Worm (Caenorhabditis elegans) whole organism, young adult: ENCODE measurements around the gene C25H3.16.

Experiments
- B0336.3 ChIP-seq: fragments of 200-800 bp; sonication (Bioruptor generic); IDR thresholded peaks from 2 replicates; pipeline ENCODE4 v1.3.6; 2022; ENCODE audit warnings: missing genetic modification characterization, missing compliant biosample characterization
- D2030.7 ChIP-seq: fragments of 200-800 bp; sonication (Bioruptor generic); IDR thresholded peaks from 2 replicates; pipeline ENCODE4 v1.3.6; 2022; ENCODE audit warnings: missing genetic modification reagents, missing genetic modification characterization, missing compliant biosample characterization
- F10E7.11 ChIP-seq: sonication (generic microtip); optimal IDR thresholded peaks from 2 replicates; lab custom pipeline; 2017; ENCODE audit warnings: mild to moderate bottlenecking, missing genetic modification characterization, moderate library complexity, missing compliant biosample characterization
- F49E8.2 ChIP-seq: sonication (generic microtip); optimal IDR thresholded peaks from 3 replicates; lab custom pipeline; 2017; ENCODE audit warnings: missing genetic modification characterization, mild to moderate bottlenecking, missing compliant biosample characterization, antibody characterized with exemption, moderate library complexity; ENCODE audit not compliant: insufficient read depth
- Y53G8AR.9 ChIP-seq: fragments of 200-800 bp; sonication (Bioruptor generic); conservative IDR thresholded peaks from 2 replicates; pipeline ENCODE4 v1.3.6; 2022; ENCODE audit warnings: missing genetic modification reagents, missing genetic modification characterization, missing compliant biosample characterization
- Y56A3A.18 ChIP-seq: fragments of 200-800 bp; sonication (Bioruptor generic); IDR thresholded peaks from 2 replicates; pipeline ENCODE4 v1.3.6; 2022; ENCODE audit warnings: missing genetic modification reagents, missing genetic modification characterization, missing compliant biosample characterization
- attf-3 ChIP-seq: fragments of 200-800 bp; sonication (Bioruptor generic); conservative IDR thresholded peaks from 2 replicates; pipeline ENCODE4 v1.3.6; 2022; ENCODE audit warnings: missing genetic modification reagents, missing genetic modification characterization, missing compliant biosample characterization
- ccch-3 ChIP-seq: fragments of 200-800 bp; sonication (Bioruptor generic); optimal IDR thresholded peaks from 2 replicates; lab custom pipeline; 2018; ENCODE audit warnings: mild to moderate bottlenecking, missing genetic modification characterization, missing compliant biosample characterization
- ceh-27 ChIP-seq: fragments of 200-800 bp; sonication (Bioruptor generic); optimal IDR thresholded peaks from 2 replicates; lab custom pipeline; 2018; ENCODE audit warnings: mild to moderate bottlenecking, missing genetic modification characterization, moderate library complexity, missing compliant biosample characterization
- die-1 ChIP-seq: sonication (generic microtip); optimal IDR thresholded peaks from 2 replicates; lab custom pipeline; 2016; ENCODE audit warnings: missing genotype, mild to moderate bottlenecking, missing genetic modification characterization, missing compliant biosample characterization
- dpl-1 ChIP-seq: fragments of 150-350 bp; optimal IDR thresholded peaks from 2 replicates; lab custom pipeline; 2014; ENCODE audit warnings: missing biosample characterization, missing genetic modification reagents, missing genetic modification characterization
- egl-44 ChIP-seq: fragments of 200-800 bp; sonication (Bioruptor generic); IDR thresholded peaks from 2 replicates; pipeline ENCODE4 v1.3.6; 2022; ENCODE audit warnings: missing genetic modification reagents, missing genetic modification characterization, missing compliant biosample characterization
- egrh-3 ChIP-seq: fragments of 200-800 bp; sonication (Bioruptor generic); IDR thresholded peaks from 2 replicates; pipeline ENCODE4 v1.3.6; 2022; ENCODE audit warnings: missing genetic modification reagents, missing genetic modification characterization, missing compliant biosample characterization
- ekl-4 ChIP-seq: fragments of 200-800 bp; sonication (Bioruptor generic); IDR thresholded peaks from 2 replicates; pipeline ENCODE4 v1.3.6; 2022; ENCODE audit warnings: missing genetic modification reagents, missing genetic modification characterization, missing compliant biosample characterization
- gei-17 ChIP-seq: fragments of 200-800 bp; sonication (Bioruptor generic); optimal IDR thresholded peaks from 2 replicates; lab custom pipeline; 2018; ENCODE audit warnings: mild to moderate bottlenecking, missing genetic modification characterization, missing compliant biosample characterization
- hmg-1.2 ChIP-seq: fragments of 200-800 bp; sonication (Bioruptor generic); IDR thresholded peaks from 2 replicates; pipeline ENCODE4 v1.3.6; 2022; ENCODE audit warnings: missing genetic modification reagents, missing genetic modification characterization, missing compliant biosample characterization
- hmg-20 ChIP-seq: fragments of 200-800 bp; sonication (Bioruptor generic); IDR thresholded peaks from 2 replicates; pipeline ENCODE4 v1.3.6; 2022; ENCODE audit warnings: missing genetic modification reagents, missing genetic modification characterization, missing compliant biosample characterization
- let-607 ChIP-seq, 2 experiments: fragments of 200-800 bp in 1 of 2; sonication (Bioruptor generic) in 1 of 2; sonication (generic microtip) in 1 of 2; optimal IDR thresholded peaks; 2 replicates each; lab custom pipeline; 2016 to 2018; ENCODE audit warnings: mild to moderate bottlenecking in 2 of 2, missing compliant biosample characterization in 2 of 2, missing genetic modification characterization in 2 of 2, moderate library complexity in 2 of 2, missing genotype in 1 of 2
- lin-40 ChIP-seq: sonication (generic microtip); optimal IDR thresholded peaks from 2 replicates; lab custom pipeline; 2016; ENCODE audit warnings: missing genetic modification characterization, mild to moderate bottlenecking, missing compliant biosample characterization, missing genotype, missing genetic modification reagents
- madf-6 ChIP-seq: fragments of 200-800 bp; sonication (Bioruptor generic); IDR thresholded peaks from 2 replicates; pipeline ENCODE4 v1.3.6; 2022; ENCODE audit warnings: missing genetic modification reagents, missing genetic modification characterization, missing compliant biosample characterization
- nfyb-1 ChIP-seq: fragments of 200-800 bp; sonication (Bioruptor generic); IDR thresholded peaks from 2 replicates; pipeline ENCODE4 v1.3.6; 2022; ENCODE audit warnings: missing genetic modification reagents, missing genetic modification characterization, missing compliant biosample characterization
- nhr-27 ChIP-seq: fragments of 200-800 bp; sonication (Bioruptor generic); optimal IDR thresholded peaks from 2 replicates; lab custom pipeline; 2018; ENCODE audit warnings: mild to moderate bottlenecking, missing genetic modification characterization, moderate library complexity, missing compliant biosample characterization
- pbrm-1 ChIP-seq: fragments of 200-800 bp; sonication (Bioruptor generic); IDR thresholded peaks from 2 replicates; pipeline ENCODE4 v1.3.6; 2022; ENCODE audit warnings: missing genetic modification reagents, missing genetic modification characterization, missing compliant biosample characterization
- pha-4 ChIP-seq: fragments of 150-350 bp; sonication (generic microtip); optimal IDR thresholded peaks from 2 replicates; lab custom pipeline; 2014; ENCODE audit warnings: missing biosample characterization, missing genetic modification reagents, missing genetic modification characterization
- snpc-4 ChIP-seq, 5 experiments: fragments of 150-350 bp in 1 of 5; sonication (generic microtip) in 4 of 5; optimal IDR thresholded peaks; 2 replicates each; lab custom pipeline; 2014 to 2018; ENCODE audit warnings: missing genetic modification characterization in 5 of 5, missing biosample characterization in 3 of 5, antibody characterized with exemption in 2 of 5, mild to moderate bottlenecking in 2 of 5, missing compliant biosample characterization in 2 of 5, missing genotype in 2 of 5, moderate library complexity in 2 of 5, missing genetic modification reagents in 1 of 5
- somi-1 ChIP-seq: fragments of 200-800 bp; sonication (Bioruptor generic); optimal IDR thresholded peaks from 2 replicates; lab custom pipeline; 2018; ENCODE audit warnings: mild to moderate bottlenecking, missing genetic modification characterization, missing compliant biosample characterization
- tbp1 ChIP-seq: fragments of 200-800 bp; sonication (Bioruptor generic); optimal IDR thresholded peaks from 2 replicates; lab custom pipeline; 2018; ENCODE audit warnings: mild to moderate bottlenecking, missing genetic modification characterization, missing compliant biosample characterization
- unc-130 ChIP-seq: sonication (generic microtip); optimal IDR thresholded peaks from 2 replicates; lab custom pipeline; 2016; ENCODE audit warnings: missing genetic modification reagents, missing genetic modification characterization, missing compliant biosample characterization
- xnd-1 ChIP-seq: sonication (generic microtip); optimal IDR thresholded peaks from 2 replicates; lab custom pipeline; 2016; ENCODE audit warnings: missing genotype, missing genetic modification reagents, missing genetic modification characterization, missing compliant biosample characterization
- zfh-2 ChIP-seq: fragments of 200-800 bp; sonication (Bioruptor generic); conservative IDR thresholded peaks from 2 replicates; pipeline ENCODE4 v1.3.6; 2022; ENCODE audit warnings: missing genetic modification reagents, missing genetic modification characterization, missing compliant biosample characterization
- zim-3 ChIP-seq: sonication (generic microtip); optimal IDR thresholded peaks from 2 replicates; lab custom pipeline; 2017; ENCODE audit warnings: mild to moderate bottlenecking, missing genetic modification characterization, moderate library complexity, missing compliant biosample characterization
- ztf-6 ChIP-seq: fragments of 200-800 bp; sonication (Bioruptor generic); IDR thresholded peaks from 2 replicates; pipeline ENCODE4 v1.3.6; 2022; ENCODE audit warnings: missing genetic modification reagents, missing genetic modification characterization, missing compliant biosample characterization

Gene C25H3.16

ce11 chrII:5649236-5650004 lies 16.7 kb upstream of the C25H3.16 start, which contains the start of the genes sam-4, F59E12.17 and zyg-1 (continued):
- TF ChIP-seq hmg-1.2 (GFP tag; lab: Robert Waterston, UW): peak; percentile 82
- peak; percentile 71 for TF ChIP-seq madf-6
- no peak for TF ChIP-seq Y56A3A.18
- peak; percentile 1 for TF ChIP-seq xnd-1 (tag; lab: Kevin White, UChicago)
- peak; percentile 21; the same call in 1 of the 2 replicates for TF ChIP-seq pbrm-1 (GFP tag; lab: Robert Waterston, UW)
- 0 out of 2 replicates have a peak, but pooled peaks have one; percentile 23 for TF ChIP-seq egl-44 (GFP tag; lab: Robert Waterston, UW)
- no peak for TF ChIP-seq F10E7.11 (tag; lab: Kevin White, UChicago)
- TF ChIP-seq unc-130 (GFP tag; lab: Kevin White, UChicago): peak; percentile 67
- TF ChIP-seq nfyb-1 (GFP tag; lab: Robert Waterston, UW): peak; percentile 38; the same call in 1 of the 2 replicates
- TF ChIP-seq ceh-27 (GFP tag; lab: Kevin White, UChicago): peak; percentile 64

ce11 chrII:5651426-5651825 lies 14.7 kb upstream of the C25H3.16 start:
- TF ChIP-seq zfh-2 (GFP tag; lab: Robert Waterston, UW) (peak; percentile 85), F49E8.2 (tag; lab: Kevin White, UChicago) (no peak), egrh-3 (peak; percentile 64; the same call in 1 of the 2 replicates)
- TF ChIP-seq, all 124 proteins: peak for 2

DNA sequence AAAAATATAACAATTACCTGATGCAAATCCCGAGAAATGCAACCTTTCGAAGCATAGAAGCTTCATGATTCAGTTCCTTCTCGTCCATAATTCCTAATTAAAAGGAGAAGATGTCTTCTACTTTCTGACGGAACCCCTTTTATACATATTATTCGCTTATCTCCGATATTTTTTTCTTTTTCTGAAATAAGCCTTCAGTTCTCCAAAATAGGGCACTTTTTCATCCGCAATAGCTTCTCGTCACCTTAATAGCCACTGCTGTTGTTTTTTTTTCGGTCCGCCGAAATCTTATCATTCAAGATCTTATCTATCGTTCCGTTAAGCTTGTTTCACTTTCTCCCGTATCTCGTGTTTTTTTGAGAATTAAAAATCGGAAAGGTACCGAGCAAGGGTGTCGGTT lies 13.8 kb upstream of the C25H3.16 start, which contains the start of gene bli-2:
Gene bli-2, minus strand, starts transcription at position 101 of the 400 bp plus-strand sequence.
- TF ChIP-seq ekl-4 (no peak), snpc-4 (GFP tag; optimal IDR thresholded peaks at IDR 0.05; lab: Kevin White, UChicago) (no peak), snpc-4 (tag; optimal IDR thresholded peaks at IDR 0.05; lab: Kevin White, UChicago) (no peak), ztf-6 (GFP tag; lab: Robert Waterston, UW) (no peak), pha-4 (tag; lab: Kevin White, UChicago) (no peak), nhr-27 (no peak), somi-1 (GFP tag; lab: Kevin White, UChicago) (no peak)

- no peak for TF ChIP-seq gei-17
Measured at ce11 chrII:5654215-5654614, 11.9 kb upstream of the C25H3.16 start, which contains the start of gene F59E12.1. TSS of gene F59E12.1 (plus strand) at chrII:5654515.

DNA sequence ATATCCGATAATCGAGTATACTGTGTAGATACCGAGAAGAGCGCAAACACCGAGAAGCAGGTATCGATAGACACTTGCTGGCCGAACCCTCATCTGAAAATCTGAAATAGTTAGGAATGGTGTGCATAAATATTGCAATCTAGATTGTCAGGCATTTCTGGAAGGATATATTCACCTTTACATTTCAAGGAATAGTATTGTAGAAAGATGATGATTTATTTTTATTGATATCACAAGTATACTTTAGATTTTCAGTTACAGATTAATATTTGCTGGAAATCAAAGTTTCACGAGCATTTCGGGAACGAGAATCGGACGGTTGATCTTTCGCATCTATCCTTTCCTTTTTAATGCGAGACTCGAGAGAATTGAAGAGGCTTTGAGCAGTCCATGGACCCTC lies 6.4 kb upstream of the C25H3.16 start, which contains the start of gene fut-3:
Gene fut-3, minus strand, starts transcription at position 101 of the 400 bp plus-strand sequence.
- TF ChIP-seq dpl-1 (GFP tag; lab: Kevin White, UChicago): no peak
- TF ChIP-seq lin-40 (tag; lab: Kevin White, UChicago): no peak
- TF ChIP-seq B0336.3 (GFP tag; lab: Robert Waterston, UW): no peak
- TF ChIP-seq pha-4 (tag; lab: Kevin White, UChicago): no peak
- TF ChIP-seq Y53G8AR.9 (GFP tag; lab: Robert Waterston, UW): no peak
- no peak for TF ChIP-seq hmg-20 (GFP tag; lab: Robert Waterston, UW)
- 0 out of 2 replicates have a peak, but pooled peaks have one; percentile 37 for TF ChIP-seq nfyb-1 (GFP tag; lab: Robert Waterston, UW)
- TF ChIP-seq zim-3 (tag; lab: Kevin White, UChicago): no peak

ce11 chrII:5660155-5660554 lies 5.9 kb upstream of the C25H3.16 start:
- TF ChIP-seq ccch-3 (GFP tag; lab: Kevin White, UChicago) (no peak), tbp1 (no peak), die-1 (tag; lab: Kevin White, UChicago) (no peak), let-607 (tag; optimal IDR thresholded peaks at IDR 0.05; lab: Kevin White, UChicago) (no peak), attf-3 (GFP tag; lab: Robert Waterston, UW) (no peak), D2030.7 (GFP tag; lab: Robert Waterston, UW) (no peak)
